Fruit fly (Drosophila melanogaster) Kc167 (cell line): ENCODE results near the gene Cp15.

Experiments used
- Myc ChIP-seq: fragments of >200 bp; optimal IDR thresholded peaks from 2 replicates; lab custom pipeline; 2017; ENCODE audit warnings: missing external identifiers
- Sin3A ChIP-seq: fragments of >200 bp; optimal IDR thresholded peaks from 2 replicates; lab custom pipeline; 2018; ENCODE audit warnings: missing external identifiers
- psq ChIP-seq: fragments of >200 bp; optimal IDR thresholded peaks from 2 replicates; lab custom pipeline; 2017; ENCODE audit warnings: missing external identifiers

DNA sequence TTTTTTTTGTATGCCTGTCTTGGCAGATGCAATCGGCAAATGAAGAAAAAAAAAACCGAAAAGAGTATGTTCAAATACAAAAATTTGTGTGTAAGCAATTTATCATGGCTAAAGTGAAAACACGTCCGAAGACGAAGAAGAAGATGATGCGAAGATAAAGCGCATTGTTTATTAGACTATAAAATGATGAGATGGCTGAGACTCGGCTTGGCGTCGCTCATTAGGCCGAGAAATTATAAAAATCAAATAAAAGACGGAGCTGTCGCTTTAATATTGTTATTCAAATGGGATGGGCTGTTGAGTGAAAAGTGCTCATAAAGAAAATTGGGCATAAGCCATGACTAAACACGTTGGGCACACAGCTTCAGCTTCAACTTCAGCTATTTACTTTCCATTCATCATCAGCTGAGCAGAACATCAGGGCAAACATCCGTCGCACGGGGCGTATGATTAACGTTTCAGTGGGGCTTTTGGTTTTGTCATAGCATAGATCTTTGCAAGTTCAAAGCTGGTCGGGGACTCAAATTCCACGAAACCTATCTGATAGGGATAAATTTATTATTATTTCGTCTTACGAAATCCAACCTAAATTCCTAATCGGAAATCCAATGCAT, 42.4 kb downstream of the Cp15 start:
- TF ChIP-seq Sin3A (lab: Kevin White, UChicago) (no peak), Myc (lab: Kevin White, UChicago) (no peak), psq (lab: Kevin White, UChicago) (no peak)
